Fruit fly (Drosophila melanogaster) whole organism, embryonic: ENCODE results near the gene CG15912.

Experiments used
- CG10209 ChIP-seq: fragments of 200-800 bp; sonication (Bioruptor generic); optimal IDR thresholded peaks from 3 replicates; lab custom pipeline; 2017; ENCODE audit warnings: missing biosample characterization, mild to moderate bottlenecking, missing genetic modification characterization, missing genetic modification reagents
- CG11504 ChIP-seq: fragments of 200-800 bp; sonication (Bioruptor generic); optimal IDR thresholded peaks from 3 replicates; lab custom pipeline; 2019; ENCODE audit warnings: missing biosample characterization, mild to moderate bottlenecking, missing genetic modification characterization, moderate library complexity
- CG12071 ChIP-seq: fragments of 200-800 bp; sonication (Bioruptor generic); optimal IDR thresholded peaks from 3 replicates; lab custom pipeline; 2018; ENCODE audit warnings: missing biosample characterization, mild to moderate bottlenecking, missing genetic modification characterization
- CG12769 ChIP-seq: fragments of 200-800 bp; sonication (Bioruptor generic); optimal IDR thresholded peaks from 2 replicates; lab custom pipeline; 2019; ENCODE audit warnings: missing biosample characterization, mild to moderate bottlenecking, missing genetic modification characterization, moderate library complexity
- CG13624 ChIP-seq: fragments of 200-800 bp; sonication (Bioruptor generic); optimal IDR thresholded peaks from 2 replicates; lab custom pipeline; 2016; ENCODE audit warnings: missing biosample characterization, missing genetic modification characterization
- CG14014 ChIP-seq: fragments of 200-800 bp; sonication (Bioruptor generic); IDR thresholded peaks from 2 replicates; pipeline ENCODE4 v1.3.6; 2022; ENCODE audit warnings: missing biosample characterization, missing genetic modification characterization
- CG1602 ChIP-seq: fragments of 200-800 bp; sonication (Bioruptor generic); optimal IDR thresholded peaks from 3 replicates; lab custom pipeline; 2016; ENCODE audit warnings: missing biosample characterization, missing genetic modification characterization
- CG1647 ChIP-seq: fragments of 200-800 bp; sonication (Bioruptor generic); optimal IDR thresholded peaks from 3 replicates; lab custom pipeline; 2016; ENCODE audit warnings: missing biosample characterization, missing genetic modification characterization
- CG17359 ChIP-seq: fragments of 200-800 bp; sonication (Bioruptor generic); optimal IDR thresholded peaks from 3 replicates; lab custom pipeline; 2018; ENCODE audit warnings: missing biosample characterization, mild to moderate bottlenecking, missing genetic modification characterization, moderate library complexity
- CG17385 ChIP-seq: fragments of 200-800 bp; sonication (Bioruptor generic); optimal IDR thresholded peaks from 3 replicates; lab custom pipeline; 2018; ENCODE audit warnings: missing biosample characterization, mild to moderate bottlenecking, missing genetic modification characterization
- CG17829 ChIP-seq: fragments of 200-800 bp; optimal IDR thresholded peaks from 2 replicates; lab custom pipeline; 2019; ENCODE audit warnings: missing biosample characterization, mild to moderate bottlenecking, missing genetic modification characterization, moderate library complexity
- CG18599 ChIP-seq: fragments of 200-800 bp; sonication (Bioruptor generic); optimal IDR thresholded peaks from 3 replicates; lab custom pipeline; 2017; ENCODE audit warnings: missing biosample characterization, missing genetic modification characterization, mild to moderate bottlenecking, moderate library complexity, missing genetic modification reagents
- CG18764 ChIP-seq: fragments of 200-800 bp; sonication (Bioruptor generic); optimal IDR thresholded peaks from 3 replicates; lab custom pipeline; 2016; ENCODE audit warnings: missing biosample characterization, missing genetic modification characterization
- CG2120 ChIP-seq: fragments of 200-800 bp; sonication (Bioruptor generic); optimal IDR thresholded peaks from 3 replicates; lab custom pipeline; 2016; ENCODE audit warnings: missing biosample characterization, missing genetic modification characterization
- CG31441 ChIP-seq: fragments of 200-800 bp; sonication (Bioruptor generic); IDR thresholded peaks from 2 replicates; pipeline ENCODE4 v1.3.6; 2022; ENCODE audit warnings: missing biosample characterization, missing genetic modification characterization
- CG33213 ChIP-seq: fragments of 200-800 bp; sonication (Bioruptor generic); optimal IDR thresholded peaks from 3 replicates; lab custom pipeline; 2016; ENCODE audit warnings: missing biosample characterization, missing genetic modification characterization
- CG4282 ChIP-seq: fragments of 200-800 bp; sonication (Bioruptor generic); optimal IDR thresholded peaks from 2 replicates; lab custom pipeline; 2016; ENCODE audit warnings: missing biosample characterization, missing genetic modification characterization
- CG7271 ChIP-seq: fragments of 200-800 bp; sonication (Bioruptor generic); optimal IDR thresholded peaks from 2 replicates; lab custom pipeline; 2018; ENCODE audit warnings: missing biosample characterization, mild to moderate bottlenecking, missing genetic modification characterization, moderate library complexity
- CG7556 ChIP-seq: fragments of 200-800 bp; sonication (Bioruptor generic); optimal IDR thresholded peaks from 2 replicates; lab custom pipeline; 2017; ENCODE audit warnings: missing biosample characterization, mild to moderate bottlenecking, missing genetic modification characterization
- CG7839 ChIP-seq: fragments of 200-800 bp; sonication (Bioruptor generic); optimal IDR thresholded peaks from 3 replicates; lab custom pipeline; 2018; ENCODE audit warnings: missing biosample characterization, mild to moderate bottlenecking, missing genetic modification characterization, moderate library complexity
- CG9727 ChIP-seq: fragments of 200-800 bp; sonication (Bioruptor generic); optimal IDR thresholded peaks from 3 replicates; lab custom pipeline; 2017; ENCODE audit warnings: missing biosample characterization, mild to moderate bottlenecking, missing genetic modification characterization
- Chrac-16 ChIP-seq: fragments of 200-800 bp; sonication (Bioruptor generic); optimal IDR thresholded peaks from 3 replicates; lab custom pipeline; 2016; ENCODE audit warnings: missing biosample characterization, missing genetic modification characterization
- CoRest ChIP-seq: fragments of 200-800 bp; sonication (Bioruptor generic); optimal IDR thresholded peaks from 3 replicates; lab custom pipeline; 2018; ENCODE audit warnings: missing biosample characterization, mild to moderate bottlenecking, missing genetic modification characterization, moderate library complexity
- D19B ChIP-seq: fragments of 200-800 bp; sonication (Bioruptor generic); optimal IDR thresholded peaks from 2 replicates; lab custom pipeline; 2017; ENCODE audit warnings: missing biosample characterization, mild to moderate bottlenecking, missing genetic modification characterization
- Dp ChIP-seq: fragments of 200-800 bp; sonication (Bioruptor generic); optimal IDR thresholded peaks from 2 replicates; lab custom pipeline; 2018; ENCODE audit warnings: missing biosample characterization, mild to moderate bottlenecking, missing genetic modification characterization, moderate library complexity
- Fer3 ChIP-seq: fragments of 200-800 bp; sonication (Bioruptor generic); optimal IDR thresholded peaks from 2 replicates; lab custom pipeline; 2018; ENCODE audit warnings: missing biosample characterization, mild to moderate bottlenecking, missing genetic modification characterization, moderate library complexity
- HLH54F ChIP-seq: fragments of 200-800 bp; sonication (Bioruptor generic); optimal IDR thresholded peaks from 3 replicates; lab custom pipeline; 2016; ENCODE audit warnings: missing biosample characterization, missing genetic modification characterization
- Jarid2 ChIP-seq: fragments of 200-800 bp; sonication (Bioruptor generic); optimal IDR thresholded peaks from 3 replicates; lab custom pipeline; 2017; ENCODE audit warnings: mild to moderate bottlenecking, missing biosample characterization, missing genetic modification reagents, missing genetic modification characterization
- Nf-YA ChIP-seq: fragments of 200-800 bp; sonication (Bioruptor generic); IDR thresholded peaks from 2 replicates; pipeline ENCODE4 v1.3.6; 2022; ENCODE audit warnings: missing biosample characterization, missing genetic modification characterization
- Oaz ChIP-seq: fragments of 200-800 bp; sonication (Bioruptor generic); IDR thresholded peaks from 2 replicates; pipeline ENCODE4 v1.3.6; 2022; ENCODE audit warnings: missing biosample characterization, missing genetic modification characterization
- Poxn ChIP-seq: fragments of 200-800 bp; sonication (Bioruptor generic); IDR thresholded peaks from 2 replicates; pipeline ENCODE4 v1.3.6; 2022; ENCODE audit warnings: missing biosample characterization, missing genetic modification characterization
- Ravus ChIP-seq: fragments of 200-800 bp; sonication (Bioruptor generic); IDR thresholded peaks from 2 replicates; pipeline ENCODE4 v1.3.6; 2022; ENCODE audit warnings: missing biosample characterization, missing genetic modification characterization
- Ssrp ChIP-seq: fragments of 200-800 bp; sonication (Bioruptor generic); optimal IDR thresholded peaks from 2 replicates; lab custom pipeline; 2018; ENCODE audit warnings: missing biosample characterization, mild to moderate bottlenecking, missing genetic modification characterization, moderate library complexity
- croc ChIP-seq: fragments of 200-800 bp; sonication (Bioruptor generic); conservative IDR thresholded peaks from 3 replicates; pipeline ENCODE4 v1.3.6; 2022; ENCODE audit warnings: missing biosample characterization, missing genetic modification characterization
- dysf ChIP-seq: fragments of 200-800 bp; sonication (Bioruptor generic); IDR thresholded peaks from 3 replicates; pipeline ENCODE4 v1.3.6; 2022; ENCODE audit warnings: missing biosample characterization, missing genetic modification characterization
- ems ChIP-seq: fragments of 200-800 bp; sonication (Bioruptor generic); optimal IDR thresholded peaks from 3 replicates; lab custom pipeline; 2016; ENCODE audit warnings: missing biosample characterization, missing genetic modification characterization
- gem ChIP-seq: fragments of 200-800 bp; sonication (Bioruptor generic); optimal IDR thresholded peaks from 2 replicates; lab custom pipeline; 2019; ENCODE audit warnings: missing biosample characterization, mild to moderate bottlenecking, missing genetic modification characterization, moderate library complexity
- gfzf ChIP-seq: fragments of 200-800 bp; sonication (Bioruptor generic); optimal IDR thresholded peaks from 2 replicates; lab custom pipeline; 2016; ENCODE audit warnings: missing biosample characterization, mild to moderate bottlenecking, missing genetic modification characterization, moderate library complexity
- hkb ChIP-seq, 2 experiments: fragments of 200-800 bp in 1 of 2; fragments of >200 bp in 1 of 2; sonication (Bioruptor generic) in 1 of 2; IDR thresholded peaks in 1 of 2; optimal IDR thresholded peaks in 1 of 2; 2 replicates each; pipeline versions ENCODE4 v1.3.6 to Lab custom; 2017 to 2022; ENCODE audit warnings: missing biosample characterization in 1 of 2, missing genetic modification characterization in 1 of 2
- org-1 ChIP-seq: fragments of 200-800 bp; sonication (Bioruptor generic); optimal IDR thresholded peaks from 2 replicates; lab custom pipeline; 2017; ENCODE audit warnings: missing biosample characterization, missing genetic modification characterization
- otp ChIP-seq: fragments of 200-800 bp; sonication (Bioruptor generic); IDR thresholded peaks from 3 replicates; pipeline ENCODE4, ENCODE4 v1.3.6; 2022; ENCODE audit warnings: missing biosample characterization, missing genetic modification characterization
- peb ChIP-seq: fragments of 200-800 bp; sonication (Bioruptor generic); IDR thresholded peaks from 2 replicates; pipeline ENCODE4 v1.3.6; 2022; ENCODE audit warnings: missing biosample characterization, missing genetic modification characterization
- pnt ChIP-seq: fragments of 200-800 bp; sonication (Bioruptor generic); optimal IDR thresholded peaks from 3 replicates; lab custom pipeline; 2016; ENCODE audit warnings: missing biosample characterization, missing genetic modification characterization
- rib ChIP-seq: fragments of 200-800 bp; sonication (Bioruptor generic); IDR thresholded peaks from 2 replicates; pipeline ENCODE4 v1.3.6; 2022; ENCODE audit warnings: missing biosample characterization, missing genetic modification characterization
- row ChIP-seq: fragments of 200-800 bp; sonication (Bioruptor generic); IDR thresholded peaks from 3 replicates; pipeline ENCODE4 v1.3.6; 2022; ENCODE audit warnings: missing biosample characterization, missing genetic modification characterization
- sens ChIP-seq: fragments of 200-800 bp; sonication (Bioruptor generic); peaks from one replicate; lab custom pipeline; 2016; ENCODE audit warnings: missing biosample characterization, missing genetic modification characterization
- sug ChIP-seq: fragments of 200-800 bp; optimal IDR thresholded peaks from 2 replicates; lab custom pipeline; 2019; ENCODE audit warnings: missing biosample characterization, mild to moderate bottlenecking, missing genetic modification characterization, moderate library complexity
- tx ChIP-seq: fragments of 200-800 bp; sonication (Bioruptor generic); optimal IDR thresholded peaks from 2 replicates; lab custom pipeline; 2016; ENCODE audit warnings: missing biosample characterization, missing genetic modification characterization
- unc-4 ChIP-seq: fragments of 200-800 bp; sonication (Bioruptor generic); IDR thresholded peaks from 2 replicates; pipeline ENCODE4 v1.3.6; 2022; ENCODE audit warnings: missing biosample characterization, missing genetic modification characterization; ENCODE audit not compliant: partially characterized antibody
- wdn ChIP-seq: fragments of 200-800 bp; sonication (Bioruptor generic); IDR thresholded peaks from 2 replicates; pipeline ENCODE4 v1.3.6; 2022; ENCODE audit warnings: missing biosample characterization, missing genetic modification characterization
- yki ChIP-seq: fragments of >200 bp; optimal IDR thresholded peaks from 3 replicates; lab custom pipeline; 2018

Gene CG15912

dm6 chrX:4581769-4582168 lies 32.9 kb downstream of the CG15912 start (continued):
- TF ChIP-seq CG2120 (GFP tag; lab: Kevin White, UChicago) (no peak), Chrac-16 (peak; percentile 30), Ssrp (tag; lab: Kevin White, UChicago) (peak; percentile 63), CG1602 (peak; percentile 8), row (peak; percentile 55), CG18599 (peak; percentile 20), yki (no peak), CG18764 (GFP tag; lab: Kevin White, UChicago) (no peak), CG14014 (GFP tag; lab: Robert Waterston, UW) (no peak), CG10209 (GFP tag; lab: Kevin White, UChicago) (peak; percentile 11), gfzf (GFP tag; lab: Kevin White, UChicago) (no peak), hkb (optimal IDR thresholded peaks at IDR 0.05; lab: Kevin White, UChicago) (no peak), hkb (GFP tag; IDR thresholded peaks at IDR 0.05; lab: Robert Waterston, UW) (no peak), CG4282 (GFP tag; lab: Kevin White, UChicago) (no peak), CG9727 (GFP tag; lab: Kevin White, UChicago) (peak; percentile 43), CG33213 (GFP tag; lab: Kevin White, UChicago) (no peak), CG13624 (no peak), wdn (GFP tag; lab: Robert Waterston, UW) (no peak), CG17829 (tag; lab: Kevin White, UChicago) (peak; percentile 27), tx (GFP tag; lab: Kevin White, UChicago) (no peak), gem (tag; lab: Kevin White, UChicago) (peak; percentile 70), otp (no peak; the same call in 2 of the 3 replicates), CG17385 (GFP tag; lab: Kevin White, UChicago) (peak; percentile 28), dysf (GFP tag; lab: Robert Waterston, UW) (peak; percentile 42; the same call in 2 of the 3 replicates), CG12071 (GFP tag; lab: Kevin White, UChicago) (no peak), org-1 (no peak), CG7839 (tag; lab: Kevin White, UChicago) (peak; percentile 61), CG7556 (GFP tag; lab: Kevin White, UChicago) (peak; percentile 27), Poxn (GFP tag; lab: Robert Waterston, UW) (no peak), Dp (no peak), Oaz (GFP tag; lab: Robert Waterston, UW) (no peak), sens (peak; percentile 93), CG11504 (tag; lab: Kevin White, UChicago) (peak; percentile 62), croc (GFP tag; lab: Robert Waterston, UW) (peak; percentile 34; the same call in 1 of the 3 replicates), CG17359 (tag; lab: Kevin White, UChicago) (peak; percentile 33), CoRest (tag; lab: Kevin White, UChicago) (peak; percentile 43), ems (GFP tag; lab: Kevin White, UChicago) (no peak), CG7271 (no peak), Nf-YA (GFP tag; lab: Robert Waterston, UW) (no peak), D19B (GFP tag; lab: Kevin White, UChicago) (no peak), CG1647 (GFP tag; lab: Kevin White, UChicago) (no peak), Ravus (GFP tag; lab: Robert Waterston, UW) (no peak), Jarid2 (no peak), unc-4 (GFP tag; lab: Robert Waterston, UW) (no peak), CG12769 (tag; lab: Kevin White, UChicago) (no peak), Fer3 (tag; lab: Kevin White, UChicago) (no peak), rib (GFP tag; lab: Robert Waterston, UW) (no peak), peb (GFP tag; lab: Robert Waterston, UW) (0 out of 2 replicates have a peak, but pooled peaks have one; percentile 13), sug (tag; lab: Kevin White, UChicago) (no peak), HLH54F (GFP tag; lab: Kevin White, UChicago) (no peak), pnt (GFP tag; lab: Kevin White, UChicago) (peak; percentile 22), CG31441 (GFP tag; lab: Robert Waterston, UW) (peak; percentile 53; the same call in 1 of the 2 replicates)
